Fruit fly (Drosophila melanogaster) whole organism, embryonic: ENCODE measurements around the gene Arc42.

Experiments
- BEAF-32 ChIP-seq: fragments of 200-800 bp; sonication (Bioruptor generic); optimal IDR thresholded peaks from 3 replicates; lab custom pipeline; 2017; ENCODE audit warnings: missing biosample characterization, missing genetic modification characterization, mild to moderate bottlenecking, moderate library complexity, missing genetic modification reagents
- CG10209 ChIP-seq: fragments of 200-800 bp; sonication (Bioruptor generic); optimal IDR thresholded peaks from 3 replicates; lab custom pipeline; 2017; ENCODE audit warnings: missing biosample characterization, mild to moderate bottlenecking, missing genetic modification characterization, missing genetic modification reagents
- CG11093 ChIP-seq: fragments of 200-800 bp; sonication (Bioruptor generic); IDR thresholded peaks from 3 replicates; pipeline ENCODE4 v1.3.6; 2022; ENCODE audit warnings: missing biosample characterization, missing genetic modification characterization
- CG13894 ChIP-seq: fragments of 200-800 bp; sonication (Bioruptor generic); optimal IDR thresholded peaks from 3 replicates; lab custom pipeline; 2018; ENCODE audit warnings: missing biosample characterization, mild to moderate bottlenecking, missing genetic modification characterization, moderate library complexity
- CG14860 ChIP-seq: fragments of 200-800 bp; sonication (Bioruptor generic); IDR thresholded peaks from 3 replicates; pipeline ENCODE4 v1.3.6; 2022; ENCODE audit warnings: missing biosample characterization, missing genetic modification characterization; ENCODE audit not compliant: partially characterized antibody
- CG2199 ChIP-seq: fragments of 200-800 bp; sonication (Bioruptor generic); IDR thresholded peaks from 3 replicates; pipeline ENCODE4 v1.3.6; 2022; ENCODE audit warnings: missing biosample characterization, missing genetic modification characterization
- CG2678 ChIP-seq: fragments of 200-800 bp; sonication (Bioruptor generic); optimal IDR thresholded peaks from 3 replicates; lab custom pipeline; 2019; ENCODE audit warnings: missing biosample characterization, mild to moderate bottlenecking, missing genetic modification characterization, moderate library complexity
- CG30403 ChIP-seq: fragments of 200-800 bp; sonication (Bioruptor generic); optimal IDR thresholded peaks from 3 replicates; lab custom pipeline; 2016; ENCODE audit warnings: missing biosample characterization, missing genetic modification characterization
- CG7372 ChIP-seq: fragments of 200-800 bp; sonication (Bioruptor generic); IDR thresholded peaks from 2 replicates; pipeline ENCODE4 v1.3.6; 2022; ENCODE audit warnings: missing biosample characterization, missing genetic modification characterization
- CG7928 ChIP-seq: fragments of 200-800 bp; sonication (Bioruptor generic); optimal IDR thresholded peaks from 2 replicates; lab custom pipeline; 2017; ENCODE audit warnings: missing biosample characterization, mild to moderate bottlenecking, missing genetic modification characterization
- CG7987 ChIP-seq: fragments of 200-800 bp; sonication (Bioruptor generic); optimal IDR thresholded peaks from 2 replicates; lab custom pipeline; 2018; ENCODE audit warnings: missing biosample characterization, mild to moderate bottlenecking, missing genetic modification characterization, moderate library complexity
- Camta ChIP-seq: fragments of 200-800 bp; sonication (Bioruptor generic); optimal IDR thresholded peaks from 2 replicates; lab custom pipeline; 2016; ENCODE audit warnings: missing biosample characterization, missing genetic modification characterization
- CkIIα-i1 ChIP-seq: fragments of 200-800 bp; sonication (Bioruptor generic); IDR thresholded peaks from 2 replicates; pipeline ENCODE4 v1.3.6; 2022; ENCODE audit warnings: missing biosample characterization, missing genetic modification characterization
- Dek ChIP-seq: fragments of 200-800 bp; sonication (Bioruptor generic); optimal IDR thresholded peaks from 3 replicates; lab custom pipeline; 2019; ENCODE audit warnings: missing biosample characterization, mild to moderate bottlenecking, missing genetic modification characterization, moderate library complexity
- Dip3 ChIP-seq: fragments of 200-800 bp; sonication (Bioruptor generic); optimal IDR thresholded peaks from 3 replicates; lab custom pipeline; 2016; ENCODE audit warnings: missing biosample characterization, missing genetic modification characterization
- Dll ChIP-seq: fragments of 200-800 bp; sonication (Bioruptor generic); IDR thresholded peaks from 4 replicates; pipeline ENCODE4 v1.3.6; 2022; ENCODE audit warnings: missing biosample characterization, missing genetic modification characterization; ENCODE audit not compliant: partially characterized antibody
- Dref ChIP-seq: fragments of 200-800 bp; sonication (Bioruptor generic); IDR thresholded peaks from 2 replicates; pipeline ENCODE4 v1.3.6; 2022; ENCODE audit warnings: missing biosample characterization, missing genetic modification characterization
- Ets65A ChIP-seq: fragments of 200-800 bp; sonication (Bioruptor generic); peaks from one replicate; lab custom pipeline; 2016; ENCODE audit warnings: missing biosample characterization, missing genetic modification characterization
- Fer3 ChIP-seq: fragments of 200-800 bp; sonication (Bioruptor generic); optimal IDR thresholded peaks from 2 replicates; lab custom pipeline; 2018; ENCODE audit warnings: missing biosample characterization, mild to moderate bottlenecking, missing genetic modification characterization, moderate library complexity
- Hey ChIP-seq: fragments of 200-800 bp; sonication (Bioruptor generic); optimal IDR thresholded peaks from 3 replicates; lab custom pipeline; 2018; ENCODE audit warnings: missing biosample characterization, mild to moderate bottlenecking, missing genetic modification characterization
- Hr51 ChIP-seq, 2 experiments: fragments of 200-800 bp; sonication (Bioruptor generic); optimal IDR thresholded peaks; 2 replicates in 1 of 2; 3 replicates in 1 of 2; lab custom pipeline; 2016 to 2018; ENCODE audit warnings: missing biosample characterization in 2 of 2, missing genetic modification characterization in 2 of 2, mild to moderate bottlenecking in 1 of 2, moderate library complexity in 1 of 2
- Hr78 ChIP-seq, 2 experiments: fragments of 200-800 bp in 1 of 2; fragments of >200 bp in 1 of 2; sonication (Bioruptor generic) in 1 of 2; optimal IDR thresholded peaks; 2 replicates each; lab custom pipeline; 2017 to 2019; ENCODE audit warnings: missing biosample characterization in 2 of 2, missing genetic modification characterization in 2 of 2, mild to moderate bottlenecking in 1 of 2, moderate library complexity in 1 of 2
- NC2α ChIP-seq: fragments of 200-800 bp; sonication (Bioruptor generic); optimal IDR thresholded peaks from 2 replicates; lab custom pipeline; 2016; ENCODE audit warnings: missing biosample characterization, missing genetic modification characterization
- Sin3A ChIP-seq: fragments of >200 bp; optimal IDR thresholded peaks from 2 replicates; lab custom pipeline; 2018
- Sox100B ChIP-seq: fragments of 200-800 bp; sonication (Bioruptor generic); optimal IDR thresholded peaks from 3 replicates; lab custom pipeline; 2018; ENCODE audit warnings: missing biosample characterization, mild to moderate bottlenecking, missing genetic modification characterization
- Taf1 ChIP-seq: fragments of 200-800 bp; sonication (Bioruptor generic); IDR thresholded peaks from 2 replicates; pipeline ENCODE4 v1.3.6; 2022; ENCODE audit warnings: missing biosample characterization, missing genetic modification characterization
- Vsx1 ChIP-seq: fragments of 200-800 bp; sonication (Bioruptor generic); optimal IDR thresholded peaks from 2 replicates; lab custom pipeline; 2017; ENCODE audit warnings: missing biosample characterization, mild to moderate bottlenecking, missing genetic modification characterization, missing genetic modification reagents
- aop ChIP-seq: fragments of 200-800 bp; sonication (Bioruptor generic); IDR thresholded peaks from 2 replicates; pipeline ENCODE4 v1.3.6; 2022; ENCODE audit warnings: missing biosample characterization, missing genetic modification characterization
- ato ChIP-seq: fragments of 200-800 bp; sonication (Bioruptor generic); IDR thresholded peaks from 2 replicates; pipeline ENCODE4 v1.3.6; 2022; ENCODE audit warnings: missing biosample characterization, missing genetic modification characterization; ENCODE audit not compliant: partially characterized antibody
- bcd ChIP-seq: fragments of 200-800 bp; sonication (Bioruptor generic); optimal IDR thresholded peaks from 2 replicates; lab custom pipeline; 2017; ENCODE audit warnings: missing biosample characterization, mild to moderate bottlenecking, missing genetic modification characterization
- br ChIP-seq: fragments of >200 bp; optimal IDR thresholded peaks from 2 replicates; lab custom pipeline; 2017
- chif ChIP-seq, 2 experiments: fragments of 200-800 bp; sonication (Bioruptor generic); optimal IDR thresholded peaks; 3 replicates each; lab custom pipeline; 2016; ENCODE audit warnings: missing biosample characterization in 2 of 2, missing genetic modification characterization in 2 of 2
- ci ChIP-seq: fragments of 200-800 bp; sonication (Bioruptor generic); IDR thresholded peaks from 3 replicates; pipeline ENCODE4 v1.3.6; 2022; ENCODE audit warnings: missing biosample characterization, missing genetic modification characterization
- dati ChIP-seq: fragments of 200-800 bp; sonication (Bioruptor generic); IDR thresholded peaks from 2 replicates; pipeline ENCODE4 v1.3.6; 2022; ENCODE audit warnings: missing biosample characterization, missing genetic modification characterization
- dm ChIP-seq: fragments of 200-800 bp; sonication (Bioruptor generic); optimal IDR thresholded peaks from 3 replicates; lab custom pipeline; 2016; ENCODE audit warnings: missing biosample characterization, missing genetic modification characterization
- fd3F ChIP-seq: fragments of 200-800 bp; sonication (Bioruptor generic); optimal IDR thresholded peaks from 2 replicates; lab custom pipeline; 2018; ENCODE audit warnings: missing biosample characterization, mild to moderate bottlenecking, missing genetic modification characterization, moderate library complexity
- fu2 ChIP-seq: fragments of 200-800 bp; sonication (Bioruptor generic); optimal IDR thresholded peaks from 2 replicates; lab custom pipeline; 2016; ENCODE audit warnings: missing biosample characterization, missing genetic modification characterization
- gfzf ChIP-seq: fragments of 200-800 bp; sonication (Bioruptor generic); optimal IDR thresholded peaks from 2 replicates; lab custom pipeline; 2016; ENCODE audit warnings: missing biosample characterization, mild to moderate bottlenecking, missing genetic modification characterization, moderate library complexity
- hth ChIP-seq: fragments of >200 bp; optimal IDR thresholded peaks from 2 replicates; lab custom pipeline; 2017; ENCODE audit warnings: inconsistent platforms
- ken ChIP-seq: fragments of 200-800 bp; sonication (Bioruptor generic); IDR thresholded peaks from 3 replicates; pipeline ENCODE4 v1.3.6; 2022; ENCODE audit warnings: missing biosample characterization, missing genetic modification characterization
- klu ChIP-seq: fragments of 200-800 bp; sonication (Bioruptor generic); IDR thresholded peaks from 2 replicates; pipeline ENCODE4 v1.3.6; 2022; ENCODE audit warnings: missing biosample characterization, missing genetic modification characterization
- lilli ChIP-seq: fragments of 200-800 bp; sonication (Bioruptor generic); optimal IDR thresholded peaks from 3 replicates; lab custom pipeline; 2016; ENCODE audit warnings: missing biosample characterization, missing genetic modification characterization
- mirr ChIP-seq: fragments of 200-800 bp; sonication (Bioruptor generic); optimal IDR thresholded peaks from 3 replicates; lab custom pipeline; 2018; ENCODE audit warnings: missing biosample characterization, mild to moderate bottlenecking, missing genetic modification characterization
- otp ChIP-seq: fragments of 200-800 bp; sonication (Bioruptor generic); IDR thresholded peaks from 3 replicates; pipeline ENCODE4, ENCODE4 v1.3.6; 2022; ENCODE audit warnings: missing biosample characterization, missing genetic modification characterization
- prd ChIP-seq, 3 experiments: fragments of >200 bp in 2 of 3; fragments of 200-800 bp in 1 of 3; sonication (Bioruptor generic) in 1 of 3; optimal IDR thresholded peaks in 2 of 3; IDR thresholded peaks in 1 of 3; 2 replicates in 2 of 3; 3 replicates in 1 of 3; pipeline versions ENCODE4 v1.3.6 to Lab custom; 2017 to 2022; ENCODE audit warnings: missing biosample characterization in 1 of 3, missing genetic modification characterization in 1 of 3
- ro ChIP-seq: fragments of 200-800 bp; sonication (Bioruptor generic); IDR thresholded peaks from 2 replicates; pipeline ENCODE4 v1.3.6; 2022; ENCODE audit warnings: missing biosample characterization, missing genetic modification characterization
- sc ChIP-seq, 3 experiments: fragments of >200 bp in 2 of 3; fragments of 200-800 bp in 1 of 3; sonication (Bioruptor generic) in 1 of 3; optimal IDR thresholded peaks; 2 replicates in 2 of 3; 3 replicates in 1 of 3; lab custom pipeline; 2017; ENCODE audit warnings: mild to moderate bottlenecking in 1 of 3, missing biosample characterization in 1 of 3, missing genetic modification characterization in 1 of 3, missing genetic modification reagents in 1 of 3
- sna ChIP-seq: fragments of 200-800 bp; sonication (Bioruptor generic); IDR thresholded peaks from 2 replicates; pipeline ENCODE4 v1.3.6; 2022; ENCODE audit warnings: missing biosample characterization, missing genetic modification characterization; ENCODE audit not compliant: partially characterized antibody
- zf30C ChIP-seq: fragments of 200-800 bp; sonication (Bioruptor generic); optimal IDR thresholded peaks from 3 replicates; lab custom pipeline; 2018; ENCODE audit warnings: missing biosample characterization, mild to moderate bottlenecking, missing genetic modification characterization
- zfh1 ChIP-seq: fragments of 200-800 bp; sonication (Bioruptor generic); IDR thresholded peaks from 3 replicates; pipeline ENCODE4 v1.3.6; 2022; ENCODE audit warnings: missing biosample characterization, missing genetic modification characterization

The Arc42 gene

DNA sequence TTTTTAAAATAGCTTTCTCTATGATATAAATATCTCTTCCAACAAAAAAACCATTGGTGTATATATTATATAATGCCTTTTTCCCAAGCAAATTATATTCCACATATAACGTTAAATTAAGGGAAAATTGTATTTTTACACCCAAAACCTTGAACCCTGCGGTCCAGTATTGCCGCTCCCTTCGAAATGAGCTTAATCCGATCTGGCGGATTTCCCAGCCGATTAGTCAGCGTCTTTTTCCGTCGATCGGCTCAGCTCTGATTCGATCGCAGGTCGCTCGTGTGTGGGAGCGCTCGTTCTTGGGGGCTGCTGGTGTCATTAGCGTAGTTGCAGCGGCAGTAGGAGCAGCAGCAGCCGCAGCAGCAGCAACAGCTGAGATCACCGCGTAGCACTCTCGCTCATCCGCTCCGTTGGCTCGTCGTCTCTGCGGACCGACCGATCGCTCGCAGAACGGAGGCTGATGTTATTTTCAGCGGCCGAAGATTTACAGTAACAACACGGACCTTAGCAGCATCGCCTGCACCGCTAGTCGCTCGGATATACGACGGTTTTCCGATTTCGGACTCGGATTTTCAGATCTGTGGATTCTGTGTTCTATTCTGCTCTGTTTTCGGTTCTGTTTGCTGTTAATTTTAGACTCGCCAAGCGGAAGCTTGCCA is 12.9 kb downstream of the Arc42 start, which contains the start of gene CG4733 (continued):
- TF ChIP-seq fd3F, result no peak
- TF ChIP-seq sc (optimal IDR thresholded peaks at IDR 0.05; lab: Kevin White, UChicago), result no peak
- TF ChIP-seq sc (GFP tag; optimal IDR thresholded peaks at IDR 0.05; lab: Kevin White, UChicago), result no peak
- no peak for TF ChIP-seq Taf1 (GFP tag; lab: Robert Waterston, UW)
- no peak for TF ChIP-seq CG7987 (GFP tag; lab: Kevin White, UChicago)
- no peak for TF ChIP-seq sna
- no peak for TF ChIP-seq hth (lab: Kevin White, UChicago)
- TF ChIP-seq Vsx1 (GFP tag; lab: Kevin White, UChicago), result no peak
- TF ChIP-seq CG2678 (tag; lab: Kevin White, UChicago), result peak; percentile 46
- TF ChIP-seq lilli, result no peak
- TF ChIP-seq Dref, result no peak
- TF ChIP-seq Hey (tag; lab: Kevin White, UChicago), result no peak
- TF ChIP-seq CG30403 (GFP tag; lab: Kevin White, UChicago), result peak; percentile 31
- TF ChIP-seq Ets65A, result peak; percentile 67
- TF ChIP-seq aop, result no peak
- peak in 1 of 2 experiments; percentile 62 for TF ChIP-seq prd (optimal IDR thresholded peaks at IDR 0.05; lab: Kevin White, UChicago)
- no peak for TF ChIP-seq prd (GFP tag; IDR thresholded peaks at IDR 0.05; lab: Robert Waterston, UW)
- no peak for TF ChIP-seq dm (GFP tag; lab: Kevin White, UChicago)
- TF ChIP-seq klu (GFP tag; lab: Robert Waterston, UW), result no peak
- no peak for TF ChIP-seq CG11093
- TF ChIP-seq CG2199 (GFP tag; lab: Robert Waterston, UW), result no peak
- TF ChIP-seq Camta, result no peak
- TF ChIP-seq ro, result no peak
- TF ChIP-seq Hr78 (GFP tag; optimal IDR thresholded peaks at IDR 0.05; lab: Kevin White, UChicago), result peak in 1 of 2 experiments; percentile 14
- TF ChIP-seq br, result no peak
- TF ChIP-seq otp (GFP tag; lab: Robert Waterston, UW), result no peak
- peak; percentile 41 for TF ChIP-seq BEAF-32
- TF ChIP-seq ken (GFP tag; lab: Robert Waterston, UW), result no peak
- no peak for TF ChIP-seq NC2α (GFP tag; lab: Kevin White, UChicago)
- TF ChIP-seq CG13894 (tag; lab: Kevin White, UChicago), result no peak
- TF ChIP-seq fu2, result no peak
- TF ChIP-seq zfh1, result no peak
- TF ChIP-seq CkIIα-i1 (GFP tag; lab: Robert Waterston, UW), result no peak
- TF ChIP-seq Sox100B (GFP tag; lab: Kevin White, UChicago), result peak; percentile 38
- no peak for TF ChIP-seq mirr (GFP tag; lab: Kevin White, UChicago)
- TF ChIP-seq bcd (GFP tag; lab: Kevin White, UChicago), result peak; percentile 31
- no peak for TF ChIP-seq ci (GFP tag; lab: Robert Waterston, UW)
- TF ChIP-seq Hr51 (GFP tag; optimal IDR thresholded peaks at IDR 0.05; lab: Kevin White, UChicago), result peak in 1 of 2 experiments; percentile 14
- no peak for TF ChIP-seq chif (GFP tag; optimal IDR thresholded peaks at IDR 0.05; lab: Kevin White, UChicago)
- TF ChIP-seq CG10209 (GFP tag; lab: Kevin White, UChicago), result no peak
- TF ChIP-seq gfzf, result no peak
- TF ChIP-seq dati (GFP tag; lab: Robert Waterston, UW), result no peak
- TF ChIP-seq CG14860 (GFP tag; lab: Robert Waterston, UW), result no peak
- TF ChIP-seq Dll (GFP tag; lab: Robert Waterston, UW), result 0 out of 4 replicates have a peak, but pooled peaks have one; percentile 32
- 0 out of 2 replicates have a peak, but pooled peaks have one; percentile 7 for TF ChIP-seq ato (GFP tag; lab: Robert Waterston, UW)
- TF ChIP-seq Dek (tag; lab: Kevin White, UChicago), result peak; percentile 19
- TF ChIP-seq CG7928 (GFP tag; lab: Kevin White, UChicago), result no peak
- TF ChIP-seq Fer3 (tag; lab: Kevin White, UChicago), result no peak
- TF ChIP-seq Sin3A (lab: Kevin White, UChicago), result no peak
- TF ChIP-seq CG7372, result no peak
- TF ChIP-seq zf30C (GFP tag; lab: Kevin White, UChicago), result no peak
- TF ChIP-seq Dip3 (GFP tag; lab: Kevin White, UChicago), result no peak
